Worm (Caenorhabditis elegans) whole organism, late embryonic: ENCODE results near the gene sri-54.

Experiments used
- ahr-1 ChIP-seq: sonication (generic microtip); optimal IDR thresholded peaks from 2 replicates; lab custom pipeline; 2016; ENCODE audit warnings: missing genetic modification characterization, missing compliant biosample characterization
- ama-1 ChIP-seq: fragments of 150-350 bp; optimal IDR thresholded peaks from 2 replicates; lab custom pipeline; 2014
- elt-2 ChIP-seq: sonication (generic microtip); optimal IDR thresholded peaks from 2 replicates; lab custom pipeline; 2016; ENCODE audit warnings: missing genetic modification reagents, missing genetic modification characterization, missing compliant biosample characterization
- nhr-232 ChIP-seq: sonication (generic microtip); optimal IDR thresholded peaks from 2 replicates; lab custom pipeline; 2016; ENCODE audit warnings: missing genetic modification characterization, missing compliant biosample characterization
- pha-4 ChIP-seq: fragments of 150-350 bp; optimal IDR thresholded peaks from 2 replicates; lab custom pipeline; 2018; ENCODE audit warnings: missing biosample characterization, missing genetic modification reagents, missing genetic modification characterization

ce11 chrII:3109533-3109932 lies 28.2 kb downstream of the sri-54 start:
- no peak for TF ChIP-seq ama-1 (lab: Kevin White, UChicago)
- TF ChIP-seq nhr-232, result no peak
- TF ChIP-seq pha-4 (tag; lab: Kevin White, UChicago), result no peak
- no peak for TF ChIP-seq elt-2
- no peak for TF ChIP-seq ahr-1 (tag; lab: Kevin White, UChicago)
